Fruit fly (Drosophila melanogaster) Kc167 (cell line): ENCODE data around the gene CG31100.

Experiments
- insv ChIP-seq: fragments of >200 bp; optimal IDR thresholded peaks from 3 replicates; lab custom pipeline; 2018; ENCODE audit warnings: missing external identifiers
- psq ChIP-seq: fragments of >200 bp; optimal IDR thresholded peaks from 2 replicates; lab custom pipeline; 2017; ENCODE audit warnings: missing external identifiers

dm6 chr3R:9030006-9030749 is 26.7 kb upstream of the CG31100 start:
- TF ChIP-seq psq (lab: Kevin White, UChicago) (no peak), insv (lab: Kevin White, UChicago) (no peak)
